Worm (Caenorhabditis elegans) whole organism, L3 larva: ENCODE measurements around the gene sftb-2.

Experiments
- R02D3.7 ChIP-seq: fragments of 150-350 bp; optimal IDR thresholded peaks from 2 replicates; lab custom pipeline; 2014; ENCODE audit warnings: missing biosample characterization, missing genetic modification characterization
- fkh-10 ChIP-seq: sonication (generic microtip); optimal IDR thresholded peaks from 2 replicates; lab custom pipeline; 2017; ENCODE audit warnings: missing biosample characterization, missing genetic modification reagents, missing genetic modification characterization
- nhr-28 ChIP-seq: fragments of 150-350 bp; optimal IDR thresholded peaks from 2 replicates; lab custom pipeline; 2014; ENCODE audit warnings: missing biosample characterization, missing genetic modification characterization
- nhr-77 ChIP-seq: fragments of 150-350 bp; optimal IDR thresholded peaks from 2 replicates; lab custom pipeline; 2014; ENCODE audit warnings: missing biosample characterization, missing genetic modification characterization
- pqm-1 ChIP-seq: fragments of 150-350 bp; optimal IDR thresholded peaks from 2 replicates; lab custom pipeline; 2017; ENCODE audit warnings: missing biosample characterization, missing genetic modification characterization, inconsistent platforms

ce11 chrV:123513-123912 lies 4.5 kb upstream of the sftb-2 start:
- TF ChIP-seq R02D3.7 (tag; lab: Kevin White, UChicago) (no peak), fkh-10 (no peak), pqm-1 (tag; lab: Kevin White, UChicago) (no peak), nhr-28 (tag; lab: Kevin White, UChicago) (no peak), nhr-77 (tag; lab: Kevin White, UChicago) (no peak)
